Fruit fly (Drosophila melanogaster) whole organism, adult: ENCODE results near the gene acj6.

Experiments used
- CG11617 ChIP-seq: fragments of 200-800 bp; sonication (Bioruptor generic); optimal IDR thresholded peaks from 2 replicates; lab custom pipeline; 2017; ENCODE audit warnings: mild to moderate bottlenecking, missing biosample characterization, missing genetic modification reagents, missing genetic modification characterization
- Clk ChIP-seq: fragments of 200-800 bp; sonication (Bioruptor generic); optimal IDR thresholded peaks from 2 replicates; lab custom pipeline; 2017; ENCODE audit warnings: missing biosample characterization, missing genetic modification characterization
- Crg-1 ChIP-seq: fragments of 200-800 bp; sonication (Bioruptor generic); optimal IDR thresholded peaks from 2 replicates; lab custom pipeline; 2016; ENCODE audit warnings: missing biosample characterization, missing genetic modification characterization
- cnc ChIP-seq, 2 experiments: fragments of >200 bp; optimal IDR thresholded peaks; 2 replicates each; lab custom pipeline; 2017
- ovo ChIP-seq: fragments of 200-800 bp; sonication (Bioruptor generic); optimal IDR thresholded peaks from 2 replicates; lab custom pipeline; 2016; ENCODE audit warnings: missing biosample characterization, missing genetic modification characterization
- toe ChIP-seq: fragments of 200-800 bp; sonication (Bioruptor generic); optimal IDR thresholded peaks from 2 replicates; lab custom pipeline; 2016; ENCODE audit warnings: missing biosample characterization, missing genetic modification characterization

dm6 chrX:15328148-15328718, 50.6 kb downstream of the acj6 start, which contains the start of gene dah:
- TF ChIP-seq Crg-1 (GFP tag; lab: Kevin White, UChicago) = no peak
- no peak for TF ChIP-seq Clk
- TF ChIP-seq ovo (GFP tag; lab: Kevin White, UChicago) = no peak
- no peak for TF ChIP-seq toe (GFP tag; lab: Kevin White, UChicago)
- no peak for TF ChIP-seq CG11617 (GFP tag; lab: Kevin White, UChicago)
- TF ChIP-seq cnc (optimal IDR thresholded peaks at IDR 0.05; lab: Kevin White, UChicago) = no peak
